Worm (Caenorhabditis elegans) whole organism, young adult: Measurements from ENCODE around the gene epn-1.

Experiments used
- F33H1.4 ChIP-seq: fragments of 200-800 bp; sonication (Bioruptor generic); IDR thresholded peaks from 2 replicates; pipeline ENCODE4 v1.3.6; 2022; ENCODE audit warnings: missing genetic modification reagents, missing genetic modification characterization, missing compliant biosample characterization
- ZK185.1 ChIP-seq: sonication (generic microtip); optimal IDR thresholded peaks from 2 replicates; lab custom pipeline; 2016; ENCODE audit warnings: mild to moderate bottlenecking, missing genetic modification characterization, missing compliant biosample characterization; ENCODE audit not compliant: poor library complexity, severe bottlenecking
- cebp-1 ChIP-seq, 2 experiments: fragments of 200-800 bp in 1 of 2; sonication (Bioruptor generic) in 1 of 2; sonication (generic microtip) in 1 of 2; IDR thresholded peaks in 1 of 2; optimal IDR thresholded peaks in 1 of 2; 2 replicates each; pipeline versions ENCODE4 v1.3.6 to Lab custom; 2017 to 2022; ENCODE audit warnings: missing compliant biosample characterization in 2 of 2, missing genetic modification characterization in 2 of 2, mild to moderate bottlenecking in 1 of 2, missing genetic modification reagents in 1 of 2, moderate library complexity in 1 of 2
- ceh-40 ChIP-seq: fragments of 200-800 bp; sonication (Bioruptor generic); IDR thresholded peaks from 2 replicates; pipeline ENCODE4 v1.3.6; 2022; ENCODE audit warnings: missing genetic modification characterization, missing compliant biosample characterization
- lsy-27 ChIP-seq: sonication (generic microtip); optimal IDR thresholded peaks from 2 replicates; lab custom pipeline; 2017; ENCODE audit warnings: missing genetic modification characterization, mild to moderate bottlenecking, missing compliant biosample characterization, antibody characterized with exemption, missing genotype, borderline replicate concordance; ENCODE audit not compliant: insufficient read depth
- madf-6 ChIP-seq: fragments of 200-800 bp; sonication (Bioruptor generic); IDR thresholded peaks from 2 replicates; pipeline ENCODE4 v1.3.6; 2022; ENCODE audit warnings: missing genetic modification reagents, missing genetic modification characterization, missing compliant biosample characterization
- snpc-1.1 ChIP-seq: sonication (generic microtip); optimal IDR thresholded peaks from 2 replicates; lab custom pipeline; 2017; ENCODE audit warnings: missing genetic modification characterization, mild to moderate bottlenecking, missing compliant biosample characterization, antibody characterized with exemption, moderate library complexity, missing genotype, missing genetic modification reagents; ENCODE audit not compliant: insufficient read depth
- snpc-4 ChIP-seq, 5 experiments: fragments of 150-350 bp in 1 of 5; sonication (generic microtip) in 4 of 5; optimal IDR thresholded peaks; 2 replicates each; lab custom pipeline; 2014 to 2018; ENCODE audit warnings: missing genetic modification characterization in 5 of 5, missing biosample characterization in 3 of 5, antibody characterized with exemption in 2 of 5, mild to moderate bottlenecking in 2 of 5, missing compliant biosample characterization in 2 of 5, missing genotype in 2 of 5, moderate library complexity in 2 of 5, missing genetic modification reagents in 1 of 5
- tbx-9 ChIP-seq: sonication (generic microtip); optimal IDR thresholded peaks from 2 replicates; lab custom pipeline; 2016; ENCODE audit warnings: borderline replicate concordance, missing genetic modification characterization, inconsistent platforms, missing compliant biosample characterization
- ztf-3 ChIP-seq: fragments of 200-800 bp; sonication (Bioruptor generic); optimal IDR thresholded peaks from 2 replicates; lab custom pipeline; 2018; ENCODE audit warnings: mild to moderate bottlenecking, missing genetic modification characterization, missing compliant biosample characterization

ce11 chrX:14780176-14780575 is 38.1 kb downstream of the epn-1 start:
- TF ChIP-seq snpc-4 (GFP tag; optimal IDR thresholded peaks at IDR 0.05; lab: Kevin White, UChicago), result no peak
- TF ChIP-seq snpc-4 (tag; optimal IDR thresholded peaks at IDR 0.05; lab: Kevin White, UChicago), result no peak
- TF ChIP-seq ceh-40 (GFP tag; lab: Robert Waterston, UW), result no peak
- no peak for TF ChIP-seq F33H1.4 (GFP tag; lab: Robert Waterston, UW)
- TF ChIP-seq madf-6 (GFP tag; lab: Robert Waterston, UW), result no peak
- no peak for TF ChIP-seq cebp-1 (GFP tag; IDR thresholded peaks at IDR 0.05; lab: Robert Waterston, UW)
- no peak for TF ChIP-seq cebp-1 (tag; optimal IDR thresholded peaks at IDR 0.05; lab: Kevin White, UChicago)
- no peak for TF ChIP-seq ZK185.1
- TF ChIP-seq ztf-3 (GFP tag; lab: Kevin White, UChicago), result no peak
- no peak for TF ChIP-seq lsy-27 (tag; lab: Kevin White, UChicago)
- TF ChIP-seq tbx-9, result no peak
- TF ChIP-seq snpc-1.1 (tag; lab: Kevin White, UChicago), result no peak
